Worm (Caenorhabditis elegans): ENCODE data around the gene dpy-27.
A peak's percentile ranks its signal among the peaks of the same experiment; 100 is the strongest.

Gene dpy-27

ce11 chrIII:3863814-3864507 lies 44.5 kb upstream of the dpy-27 start, which contains the start of gene acs-19 (continued):
- no peak for TF ChIP-seq vab-7 (GFP tag; IDR thresholded peaks at IDR 0.05)
- TF ChIP-seq rbr-2 (tag; optimal IDR thresholded peaks at IDR 0.05) = peak; percentile 9
- TF ChIP-seq nhr-28 (tag; optimal IDR thresholded peaks at IDR 0.05) = no peak
- peak; percentile 17 for TF ChIP-seq hlh-11 (tag; optimal IDR thresholded peaks at IDR 0.05)
- peak; percentile 87 for TF ChIP-seq ces-1 (GFP tag; optimal IDR thresholded peaks at IDR 0.05)
- TF ChIP-seq aly-2 (tag; optimal IDR thresholded peaks at IDR 0.05) = no peak
- TF ChIP-seq ztf-11 (tag; optimal IDR thresholded peaks at IDR 0.05) = no peak
- TF ChIP-seq nhr-76 (tag; optimal IDR thresholded peaks at IDR 0.05) = no peak
- TF ChIP-seq mes-2 (tag; optimal IDR thresholded peaks at IDR 0.05; ENCODE audit: poor library complexity, severe bottlenecking) = no peak
- TF ChIP-seq hlh-30 (tag; optimal IDR thresholded peaks at IDR 0.05; ENCODE audit: insufficient read depth) = peak; percentile 1

ce11 chrIII:3862918-3863385 lies 43.5 kb upstream of the dpy-27 start, which contains the start of gene brc-1:
TSS of gene brc-1 (minus strand) at chrIII:3862968.
- TF ChIP-seq set-16 (GFP tag; IDR thresholded peaks at IDR 0.05) (peak; percentile 98), ceh-32 (tag; optimal IDR thresholded peaks at IDR 0.05; ENCODE audit: poor library complexity) (no peak), F10B5.3 (tag; optimal IDR thresholded peaks at IDR 0.05) (no peak), skn-1 (tag; optimal IDR thresholded peaks at IDR 0.05) (no peak), tag-97 (GFP tag; IDR thresholded peaks at IDR 0.05) (no peak), nhr-111 (GFP tag; optimal IDR thresholded peaks at IDR 0.05) (no peak), Y75B8A.6 (GFP tag; IDR thresholded peaks at IDR 0.05) (peak; percentile 41; the same call in 1 of the 2 replicates), Y105C5A.15 (GFP tag; IDR thresholded peaks at IDR 0.05) (no peak), nhr-28 (tag; optimal IDR thresholded peaks at IDR 0.05) (peak; percentile 77), mxl-3 (GFP tag; optimal IDR thresholded peaks at IDR 0.05) (peak; percentile 59), ztf-11 (tag; optimal IDR thresholded peaks at IDR 0.05) (no peak), daf-12 (tag; optimal IDR thresholded peaks at IDR 0.05) (no peak), pha-4 (GFP tag; IDR thresholded peaks at IDR 0.05) (peak; percentile 69), pha-4 (tag; optimal IDR thresholded peaks at IDR 0.05) (no peak), T20F7.1 (GFP tag; optimal IDR thresholded peaks at IDR 0.05) (peak; percentile 73), attf-4 (tag; optimal IDR thresholded peaks at IDR 0.05) (no peak), R02D3.7 (tag; optimal IDR thresholded peaks at IDR 0.05) (no peak), nhr-48 (tag; optimal IDR thresholded peaks at IDR 0.05) (peak; percentile 62), nhr-102 (tag; optimal IDR thresholded peaks at IDR 0.05) (peak; percentile 39), lir-3 (tag; optimal IDR thresholded peaks at IDR 0.05) (no peak), Y48G9A.11 (GFP tag; IDR thresholded peaks at IDR 0.05) (no peak), daf-8 (GFP tag; IDR thresholded peaks at IDR 0.05) (no peak), arid-1 (GFP tag; conservative IDR thresholded peaks at IDR 0.05) (0 out of 2 replicates have a peak, but pooled peaks have one; percentile 45), aha-1 (tag) (peak; percentile 97), mxl-2 (GFP tag; conservative IDR thresholded peaks at IDR 0.05) (no peak), dmd-8 (GFP tag; IDR thresholded peaks at IDR 0.05) (no peak; the same call in 1 of the 2 replicates), egl-43 (GFP tag; IDR thresholded peaks at IDR 0.05) (peak; percentile 85), sdz-12 (GFP tag; optimal IDR thresholded peaks at IDR 0.05) (no peak), zip-2 (tag; optimal IDR thresholded peaks at IDR 0.05) (no peak), hif-1 (tag; optimal IDR thresholded peaks at IDR 0.05) (peak; percentile 33 to 90), zag-1 (tag; optimal IDR thresholded peaks at IDR 0.05) (no peak), F49E8.2 (tag; optimal IDR thresholded peaks at IDR 0.05; ENCODE audit: borderline replicate concordance) (no peak), dve-1 (tag; optimal IDR thresholded peaks at IDR 0.05; ENCODE audit: insufficient read depth) (peak; percentile 83), lin-1 (GFP tag; IDR thresholded peaks at IDR 0.05) (peak; percentile 55; the same call in 1 of the 2 replicates), nhr-77 (tag; optimal IDR thresholded peaks at IDR 0.05) (peak; percentile 86), aly-2 (tag; optimal IDR thresholded peaks at IDR 0.05) (no peak), gei-8 (GFP tag; optimal IDR thresholded peaks at IDR 0.05) (no peak), dmd-6 (GFP tag; IDR thresholded peaks at IDR 0.05) (peak; percentile 80), rbr-2 (tag; optimal IDR thresholded peaks at IDR 0.05) (peak; percentile 89), php-3 (GFP tag; IDR thresholded peaks at IDR 0.05) (no peak), nhr-76 (tag; optimal IDR thresholded peaks at IDR 0.05) (no peak), ztf-7 (tag; optimal IDR thresholded peaks at IDR 0.05) (peak; percentile 1), F37D6.2 (tag; optimal IDR thresholded peaks at IDR 0.05) (peak; percentile 69)
